Fruit fly (Drosophila melanogaster) whole organism, embryonic: ENCODE results near the gene CG7907.

Experiments
- B-H1 ChIP-seq: fragments of 200-800 bp; sonication (Bioruptor generic); IDR thresholded peaks from 3 replicates; pipeline ENCODE4 v1.3.6; 2022; ENCODE audit warnings: missing biosample characterization, missing genetic modification characterization
- CG10654 ChIP-seq: fragments of 200-800 bp; sonication (Bioruptor generic); optimal IDR thresholded peaks from 2 replicates; lab custom pipeline; 2016; ENCODE audit warnings: missing biosample characterization, missing genetic modification characterization
- CG11093 ChIP-seq: fragments of 200-800 bp; sonication (Bioruptor generic); IDR thresholded peaks from 3 replicates; pipeline ENCODE4 v1.3.6; 2022; ENCODE audit warnings: missing biosample characterization, missing genetic modification characterization
- CG12659 ChIP-seq: fragments of 200-800 bp; sonication (Bioruptor generic); optimal IDR thresholded peaks from 3 replicates; lab custom pipeline; 2017; ENCODE audit warnings: mild to moderate bottlenecking, missing biosample characterization, missing genetic modification reagents, missing genetic modification characterization
- CG13894 ChIP-seq: fragments of 200-800 bp; sonication (Bioruptor generic); optimal IDR thresholded peaks from 3 replicates; lab custom pipeline; 2018; ENCODE audit warnings: missing biosample characterization, mild to moderate bottlenecking, missing genetic modification characterization, moderate library complexity
- CG1602 ChIP-seq: fragments of 200-800 bp; sonication (Bioruptor generic); optimal IDR thresholded peaks from 3 replicates; lab custom pipeline; 2016; ENCODE audit warnings: missing biosample characterization, missing genetic modification characterization
- CG16779 ChIP-seq: fragments of 200-800 bp; sonication (Bioruptor generic); IDR thresholded peaks from 2 replicates; pipeline ENCODE4 v1.3.6; 2022; ENCODE audit warnings: missing biosample characterization, missing genetic modification characterization
- CG2120 ChIP-seq: fragments of 200-800 bp; sonication (Bioruptor generic); optimal IDR thresholded peaks from 3 replicates; lab custom pipeline; 2016; ENCODE audit warnings: missing biosample characterization, missing genetic modification characterization
- CG32772 ChIP-seq: fragments of 200-800 bp; sonication (Bioruptor generic); IDR thresholded peaks from 2 replicates; pipeline ENCODE4 v1.3.6; 2022; ENCODE audit warnings: missing biosample characterization, missing genetic modification characterization
- CG33557 ChIP-seq: fragments of 200-800 bp; sonication (Bioruptor generic); optimal IDR thresholded peaks from 2 replicates; lab custom pipeline; 2019; ENCODE audit warnings: missing biosample characterization, mild to moderate bottlenecking, missing genetic modification characterization, moderate library complexity
- CG34422 ChIP-seq: fragments of 200-800 bp; sonication (Bioruptor generic); IDR thresholded peaks from 3 replicates; pipeline ENCODE4 v1.3.6; 2022; ENCODE audit warnings: missing biosample characterization, missing genetic modification characterization
- CG3847 ChIP-seq: fragments of 200-800 bp; sonication (Bioruptor generic); IDR thresholded peaks from 2 replicates; pipeline ENCODE4 v1.3.6; 2022; ENCODE audit warnings: missing biosample characterization, missing genetic modification characterization
- CG4282 ChIP-seq: fragments of 200-800 bp; sonication (Bioruptor generic); optimal IDR thresholded peaks from 2 replicates; lab custom pipeline; 2016; ENCODE audit warnings: missing biosample characterization, missing genetic modification characterization
- CG4854 ChIP-seq: fragments of 200-800 bp; sonication (Bioruptor generic); optimal IDR thresholded peaks from 2 replicates; lab custom pipeline; 2016; ENCODE audit warnings: missing biosample characterization, missing genetic modification characterization, inconsistent platforms
- CG6175 ChIP-seq: fragments of 200-800 bp; sonication (Bioruptor generic); IDR thresholded peaks from 3 replicates; pipeline ENCODE4 v1.3.6; 2022; ENCODE audit warnings: missing biosample characterization, missing genetic modification characterization
- CG6683 ChIP-seq: fragments of 200-800 bp; sonication (Bioruptor generic); optimal IDR thresholded peaks from 2 replicates; lab custom pipeline; 2017; ENCODE audit warnings: missing biosample characterization, mild to moderate bottlenecking, missing genetic modification characterization, missing genetic modification reagents
- CG6765 ChIP-seq: fragments of 200-800 bp; sonication (Bioruptor generic); optimal IDR thresholded peaks from 3 replicates; lab custom pipeline; 2017; ENCODE audit warnings: missing biosample characterization, mild to moderate bottlenecking, missing genetic modification characterization
- CG7745 ChIP-seq: fragments of 200-800 bp; sonication (Bioruptor generic); optimal IDR thresholded peaks from 2 replicates; lab custom pipeline; 2018; ENCODE audit warnings: missing biosample characterization, mild to moderate bottlenecking, missing genetic modification characterization, moderate library complexity
- CG8281 ChIP-seq: fragments of 200-800 bp; sonication (Bioruptor generic); optimal IDR thresholded peaks from 2 replicates; lab custom pipeline; 2018; ENCODE audit warnings: missing biosample characterization, mild to moderate bottlenecking, missing genetic modification characterization, moderate library complexity
- CG9437 ChIP-seq: fragments of 200-800 bp; sonication (Bioruptor generic); optimal IDR thresholded peaks from 2 replicates; lab custom pipeline; 2018; ENCODE audit warnings: missing biosample characterization, mild to moderate bottlenecking, missing genetic modification characterization
- CG9797 ChIP-seq: fragments of 200-800 bp; sonication (Bioruptor generic); optimal IDR thresholded peaks from 3 replicates; lab custom pipeline; 2018; ENCODE audit warnings: missing biosample characterization, mild to moderate bottlenecking, missing genetic modification characterization
- CG9932 ChIP-seq: fragments of 200-800 bp; sonication (Bioruptor generic); IDR thresholded peaks from 2 replicates; pipeline ENCODE4 v1.3.6; 2022; ENCODE audit warnings: missing biosample characterization, missing genetic modification characterization
- Gug ChIP-seq: fragments of 200-800 bp; sonication (Bioruptor generic); IDR thresholded peaks from 4 replicates; pipeline ENCODE4 v1.3.6; 2022; ENCODE audit warnings: missing biosample characterization, missing genetic modification characterization
- Mes4 ChIP-seq: fragments of 200-800 bp; sonication (Bioruptor generic); optimal IDR thresholded peaks from 2 replicates; lab custom pipeline; 2016; ENCODE audit warnings: missing biosample characterization, missing genetic modification characterization
- Mrtf ChIP-seq: fragments of 200-800 bp; sonication (Bioruptor generic); IDR thresholded peaks from 3 replicates; pipeline ENCODE4 v1.3.6; 2022; ENCODE audit warnings: missing biosample characterization, missing genetic modification characterization
- Neu2 ChIP-seq: fragments of 200-800 bp; sonication (Bioruptor generic); optimal IDR thresholded peaks from 3 replicates; lab custom pipeline; 2016; ENCODE audit warnings: missing biosample characterization, missing genetic modification characterization, borderline replicate concordance
- Ravus ChIP-seq: fragments of 200-800 bp; sonication (Bioruptor generic); IDR thresholded peaks from 2 replicates; pipeline ENCODE4 v1.3.6; 2022; ENCODE audit warnings: missing biosample characterization, missing genetic modification characterization
- Sry-β ChIP-seq: fragments of 200-800 bp; sonication (Bioruptor generic); optimal IDR thresholded peaks from 2 replicates; lab custom pipeline; 2018; ENCODE audit warnings: missing biosample characterization, mild to moderate bottlenecking, missing genetic modification characterization, moderate library complexity
- ab ChIP-seq: fragments of 200-800 bp; sonication (Bioruptor generic); optimal IDR thresholded peaks from 2 replicates; lab custom pipeline; 2016; ENCODE audit warnings: missing biosample characterization, missing genetic modification characterization
- abd-A ChIP-seq: fragments of 200-800 bp; sonication (Bioruptor generic); optimal IDR thresholded peaks from 3 replicates; lab custom pipeline; 2019; ENCODE audit warnings: missing biosample characterization, mild to moderate bottlenecking, missing genetic modification characterization, moderate library complexity
- bab2 ChIP-seq: fragments of 200-800 bp; sonication (Bioruptor generic); optimal IDR thresholded peaks from 2 replicates; lab custom pipeline; 2016; ENCODE audit warnings: missing biosample characterization, missing genetic modification characterization
- bbx ChIP-seq: fragments of 200-800 bp; sonication (Bioruptor generic); IDR thresholded peaks from 2 replicates; pipeline ENCODE4 v1.3.6; 2022; ENCODE audit warnings: missing biosample characterization, missing genetic modification characterization; ENCODE audit not compliant: partially characterized antibody
- corto ChIP-seq: fragments of 200-800 bp; sonication (Bioruptor generic); optimal IDR thresholded peaks from 2 replicates; lab custom pipeline; 2016; ENCODE audit warnings: missing biosample characterization, mild to moderate bottlenecking, missing genetic modification characterization, moderate library complexity
- cwo ChIP-seq: fragments of 200-800 bp; sonication (Bioruptor generic); optimal IDR thresholded peaks from 3 replicates; lab custom pipeline; 2017; ENCODE audit warnings: missing biosample characterization, missing genetic modification characterization, mild to moderate bottlenecking, moderate library complexity, missing genetic modification reagents
- dimm ChIP-seq: fragments of 200-800 bp; sonication (Bioruptor generic); IDR thresholded peaks from 2 replicates; pipeline ENCODE4 v1.3.6; 2022; ENCODE audit warnings: missing biosample characterization, missing genetic modification characterization
- dmrt99B ChIP-seq: fragments of 200-800 bp; sonication (Bioruptor generic); optimal IDR thresholded peaks from 2 replicates; lab custom pipeline; 2018; ENCODE audit warnings: missing biosample characterization, mild to moderate bottlenecking, missing genetic modification characterization, moderate library complexity
- dpn ChIP-seq, 2 experiments: fragments of 200-800 bp; sonication (Bioruptor generic); optimal IDR thresholded peaks; 3 replicates each; lab custom pipeline; 2016; ENCODE audit warnings: missing biosample characterization in 2 of 2, missing genetic modification characterization in 2 of 2
- exex ChIP-seq: fragments of 200-800 bp; sonication (Bioruptor generic); optimal IDR thresholded peaks from 4 replicates; lab custom pipeline; 2018; ENCODE audit warnings: missing biosample characterization, mild to moderate bottlenecking, missing genetic modification characterization, moderate library complexity
- h ChIP-seq: fragments of >200 bp; optimal IDR thresholded peaks from 2 replicates; lab custom pipeline; 2017
- ham ChIP-seq: fragments of 200-800 bp; sonication (Bioruptor generic); IDR thresholded peaks from 2 replicates; pipeline ENCODE4 v1.3.6; 2022; ENCODE audit warnings: missing biosample characterization, missing genetic modification characterization
- jigr1 ChIP-seq: fragments of 200-800 bp; sonication (Bioruptor generic); IDR thresholded peaks from 3 replicates; pipeline ENCODE4 v1.3.6; 2022; ENCODE audit warnings: missing biosample characterization, missing genetic modification characterization
- jing ChIP-seq: fragments of 200-800 bp; sonication (Bioruptor generic); optimal IDR thresholded peaks from 2 replicates; lab custom pipeline; 2018; ENCODE audit warnings: missing biosample characterization, mild to moderate bottlenecking, missing genetic modification characterization
- jumu ChIP-seq: fragments of 200-800 bp; sonication (Bioruptor generic); optimal IDR thresholded peaks from 3 replicates; lab custom pipeline; 2016; ENCODE audit warnings: missing biosample characterization, missing genetic modification characterization
- lmd ChIP-seq: fragments of 200-800 bp; sonication (Bioruptor generic); IDR thresholded peaks from 2 replicates; pipeline ENCODE4 v1.3.6; 2022; ENCODE audit warnings: missing biosample characterization, missing genetic modification characterization
- nerfin-1 ChIP-seq: fragments of 200-800 bp; sonication (Bioruptor generic); optimal IDR thresholded peaks from 3 replicates; lab custom pipeline; 2019; ENCODE audit warnings: missing biosample characterization, mild to moderate bottlenecking, missing genetic modification characterization, moderate library complexity
- scrt ChIP-seq: fragments of 200-800 bp; sonication (Bioruptor generic); optimal IDR thresholded peaks from 2 replicates; lab custom pipeline; 2018; ENCODE audit warnings: missing biosample characterization, mild to moderate bottlenecking, missing genetic modification characterization, moderate library complexity
- slou ChIP-seq: fragments of 200-800 bp; sonication (Bioruptor generic); optimal IDR thresholded peaks from 3 replicates; lab custom pipeline; 2016; ENCODE audit warnings: missing biosample characterization, missing genetic modification characterization
- tna ChIP-seq: fragments of 200-800 bp; sonication (Bioruptor generic); IDR thresholded peaks from 2 replicates; pipeline ENCODE4 v1.3.6; 2022; ENCODE audit warnings: missing biosample characterization, missing genetic modification characterization; ENCODE audit not compliant: partially characterized antibody
- trem ChIP-seq: fragments of 200-800 bp; optimal IDR thresholded peaks from 3 replicates; lab custom pipeline; 2019; ENCODE audit warnings: missing biosample characterization, mild to moderate bottlenecking, missing genetic modification characterization, moderate library complexity

CG7907 gene

dm6 chr3R:21376331-21376761 lies 27.2 kb upstream of the CG7907 start (continued):
- TF ChIP-seq dpn (GFP tag; optimal IDR thresholded peaks at IDR 0.05; lab: Kevin White, UChicago) (peak in 1 of 2 experiments; percentile 11), CG6683 (no peak), tna (GFP tag; lab: Robert Waterston, UW) (no peak), bab2 (GFP tag; lab: Kevin White, UChicago) (no peak), CG4854 (GFP tag; lab: Kevin White, UChicago) (no peak), CG11093 (GFP tag; lab: Robert Waterston, UW) (no peak), corto (GFP tag; lab: Kevin White, UChicago) (no peak), CG6175 (GFP tag; lab: Robert Waterston, UW) (no peak), trem (tag; lab: Kevin White, UChicago) (peak; percentile 2), dimm (no peak), CG7745 (tag; lab: Kevin White, UChicago) (no peak), jing (GFP tag; lab: Kevin White, UChicago) (no peak), CG6765 (GFP tag; lab: Kevin White, UChicago) (peak; percentile 57), Mes4 (GFP tag; lab: Kevin White, UChicago) (no peak), bbx (GFP tag; lab: Robert Waterston, UW) (peak; percentile 78), h (lab: Kevin White, UChicago) (no peak), CG2120 (GFP tag; lab: Kevin White, UChicago) (no peak), abd-A (tag; lab: Kevin White, UChicago) (peak; percentile 82), CG3847 (peak; percentile 16; the same call in 1 of the 2 replicates), Neu2 (GFP tag; lab: Kevin White, UChicago) (no peak), CG9797 (GFP tag; lab: Kevin White, UChicago) (no peak), CG12659 (GFP tag; lab: Kevin White, UChicago) (peak; percentile 79), CG8281 (tag; lab: Kevin White, UChicago) (no peak), lmd (GFP tag; lab: Robert Waterston, UW) (no peak), exex (no peak), ham (GFP tag; lab: Robert Waterston, UW) (no peak), B-H1 (no peak), ab (GFP tag; lab: Kevin White, UChicago) (no peak), cwo (no peak), CG9932 (no peak), Sry-β (GFP tag; lab: Kevin White, UChicago) (no peak), jumu (GFP tag; lab: Kevin White, UChicago) (peak; percentile 11), CG13894 (peak; percentile 79), CG34422 (GFP tag; lab: Robert Waterston, UW) (peak; percentile 84; the same call in 2 of the 3 replicates), CG4282 (no peak), CG32772 (no peak), CG10654 (no peak), jigr1 (GFP tag; lab: Robert Waterston, UW) (no peak), slou (GFP tag; lab: Kevin White, UChicago) (no peak), CG16779 (GFP tag; lab: Robert Waterston, UW) (no peak), nerfin-1 (tag; lab: Kevin White, UChicago) (peak; percentile 65), Ravus (GFP tag; lab: Robert Waterston, UW) (no peak), dmrt99B (no peak), CG33557 (GFP tag; lab: Kevin White, UChicago) (peak; percentile 70), Gug (GFP tag; lab: Robert Waterston, UW) (no peak), CG9437 (GFP tag; lab: Kevin White, UChicago) (no peak), Mrtf (no peak), scrt (GFP tag; lab: Kevin White, UChicago) (peak; percentile 50), CG1602 (GFP tag; lab: Kevin White, UChicago) (no peak)
